Fruit fly (Drosophila melanogaster): ENCODE data around the gene CG7156.

DNA sequence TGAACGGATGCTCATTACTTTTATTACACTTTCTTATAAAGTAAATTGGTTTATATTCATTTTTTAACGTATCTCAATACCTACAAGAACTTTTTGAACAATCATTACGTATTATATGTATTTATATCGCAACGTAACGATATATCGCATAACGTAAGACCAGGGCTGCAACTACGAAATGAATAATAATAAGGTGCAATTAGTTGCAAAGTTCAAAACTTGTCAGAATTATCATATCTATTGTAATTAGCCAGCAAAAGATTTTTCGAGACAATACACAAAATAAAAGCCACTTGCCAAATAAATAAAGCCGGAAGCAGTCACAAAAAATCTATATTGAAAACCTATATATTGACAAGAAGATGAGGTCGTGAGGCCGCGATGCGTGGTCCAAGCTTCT is 26.7 kb downstream of the CG7156 start:
- TF ChIP-seq CTCF (optimal IDR thresholded peaks at IDR 0.05) (no peak), CG8478 (optimal IDR thresholded peaks at IDR 0.05) (no peak)
